Worm (Caenorhabditis elegans) whole organism, late embryonic: ENCODE measurements around the gene F49C12.5.

Experiments used
- F13H6.1 ChIP-seq: sonication (generic microtip); optimal IDR thresholded peaks from 2 replicates; lab custom pipeline; 2016; ENCODE audit warnings: missing genetic modification characterization, missing compliant biosample characterization
- K02D7.2 ChIP-seq: sonication (generic microtip); optimal IDR thresholded peaks from 2 replicates; lab custom pipeline; 2017; ENCODE audit warnings: mild to moderate bottlenecking, missing genetic modification characterization, missing compliant biosample characterization
- K09A11.1 ChIP-seq: sonication (generic microtip); optimal IDR thresholded peaks from 2 replicates; lab custom pipeline; 2017; ENCODE audit warnings: antibody characterized with exemption, mild to moderate bottlenecking, missing genetic modification characterization, missing compliant biosample characterization; ENCODE audit not compliant: insufficient read depth
- ahr-1 ChIP-seq: sonication (generic microtip); optimal IDR thresholded peaks from 2 replicates; lab custom pipeline; 2016; ENCODE audit warnings: missing genetic modification characterization, missing compliant biosample characterization
- ama-1 ChIP-seq: fragments of 150-350 bp; optimal IDR thresholded peaks from 2 replicates; lab custom pipeline; 2014
- ceh-18 ChIP-seq: sonication (generic microtip); optimal IDR thresholded peaks from 2 replicates; lab custom pipeline; 2016; ENCODE audit warnings: missing genetic modification characterization, missing compliant biosample characterization
- ceh-19 ChIP-seq: fragments of 200-800 bp; sonication (Bioruptor generic); optimal IDR thresholded peaks from 2 replicates; lab custom pipeline; 2018; ENCODE audit warnings: mild to moderate bottlenecking, missing genetic modification characterization, missing compliant biosample characterization
- ceh-2 ChIP-seq: sonication (generic microtip); optimal IDR thresholded peaks from 2 replicates; lab custom pipeline; 2016; ENCODE audit warnings: missing genotype, missing genetic modification characterization, missing compliant biosample characterization
- ceh-31 ChIP-seq: sonication (generic microtip); optimal IDR thresholded peaks from 2 replicates; lab custom pipeline; 2016; ENCODE audit warnings: missing genetic modification characterization, missing compliant biosample characterization
- ceh-34 ChIP-seq: sonication (generic microtip); optimal IDR thresholded peaks from 2 replicates; lab custom pipeline; 2016; ENCODE audit warnings: mild to moderate bottlenecking, missing genetic modification characterization, missing compliant biosample characterization
- ceh-45 ChIP-seq: fragments of 200-800 bp; sonication (Bioruptor generic); IDR thresholded peaks from 2 replicates; pipeline ENCODE4 v1.3.6; 2022; ENCODE audit warnings: missing genetic modification reagents, missing genetic modification characterization, missing compliant biosample characterization
- ceh-9 ChIP-seq: sonication (generic microtip); optimal IDR thresholded peaks from 2 replicates; lab custom pipeline; 2016; ENCODE audit warnings: mild to moderate bottlenecking, missing genetic modification characterization, inconsistent platforms, missing compliant biosample characterization
- che-1 ChIP-seq: sonication (generic microtip); optimal IDR thresholded peaks from 2 replicates; lab custom pipeline; 2016; ENCODE audit warnings: mild to moderate bottlenecking, missing genetic modification characterization, missing compliant biosample characterization
- dve-1 ChIP-seq: sonication (generic microtip); optimal IDR thresholded peaks from 2 replicates; lab custom pipeline; 2017; ENCODE audit warnings: antibody characterized with exemption, mild to moderate bottlenecking, missing genetic modification characterization, missing compliant biosample characterization
- elt-4 ChIP-seq: sonication (generic microtip); optimal IDR thresholded peaks from 2 replicates; lab custom pipeline; 2016; ENCODE audit warnings: missing genetic modification characterization, missing compliant biosample characterization
- ets-4 ChIP-seq: sonication (generic microtip); optimal IDR thresholded peaks from 2 replicates; lab custom pipeline; 2016; ENCODE audit warnings: missing genetic modification characterization, missing compliant biosample characterization
- eyg-1 ChIP-seq: sonication (generic microtip); optimal IDR thresholded peaks from 2 replicates; lab custom pipeline; 2016; ENCODE audit warnings: missing genotype, missing genetic modification characterization, missing compliant biosample characterization
- fkh-10 ChIP-seq: fragments of 150-350 bp; optimal IDR thresholded peaks from 2 replicates; lab custom pipeline; 2014; ENCODE audit warnings: missing biosample characterization, missing genetic modification reagents, missing genetic modification characterization
- hlh-13 ChIP-seq: fragments of 200-800 bp; sonication (Bioruptor generic); optimal IDR thresholded peaks from 2 replicates; lab custom pipeline; 2018; ENCODE audit warnings: mild to moderate bottlenecking, missing genetic modification characterization, missing compliant biosample characterization
- hlh-30 ChIP-seq: sonication (generic microtip); optimal IDR thresholded peaks from 2 replicates; lab custom pipeline; 2017; ENCODE audit warnings: antibody characterized with exemption, missing genetic modification characterization, missing compliant biosample characterization; ENCODE audit not compliant: insufficient read depth
- lim-6 ChIP-seq: sonication (generic microtip); optimal IDR thresholded peaks from 2 replicates; lab custom pipeline; 2016; ENCODE audit warnings: missing genetic modification characterization, missing compliant biosample characterization
- lin-11 ChIP-seq: fragments of 200-800 bp; sonication (Bioruptor generic); optimal IDR thresholded peaks from 2 replicates; lab custom pipeline; 2018; ENCODE audit warnings: mild to moderate bottlenecking, missing genetic modification characterization, missing compliant biosample characterization
- madf-2 ChIP-seq: sonication (generic microtip); optimal IDR thresholded peaks from 2 replicates; lab custom pipeline; 2017; ENCODE audit warnings: missing genetic modification characterization, missing compliant biosample characterization
- nfya-1 ChIP-seq: sonication (generic microtip); optimal IDR thresholded peaks from 2 replicates; lab custom pipeline; 2017; ENCODE audit warnings: missing genetic modification characterization, mild to moderate bottlenecking, missing compliant biosample characterization, antibody characterized with exemption, moderate library complexity
- nhr-11 ChIP-seq: fragments of 150-350 bp; optimal IDR thresholded peaks from 2 replicates; lab custom pipeline; 2014; ENCODE audit warnings: missing biosample characterization, missing genetic modification characterization
- nhr-232 ChIP-seq: sonication (generic microtip); optimal IDR thresholded peaks from 2 replicates; lab custom pipeline; 2016; ENCODE audit warnings: missing genetic modification characterization, missing compliant biosample characterization
- pqm-1 ChIP-seq: sonication (generic microtip); optimal IDR thresholded peaks from 2 replicates; lab custom pipeline; 2016; ENCODE audit warnings: missing genetic modification characterization, missing compliant biosample characterization
- pros-1 ChIP-seq: fragments of 150-350 bp; optimal IDR thresholded peaks from 2 replicates; lab custom pipeline; 2014; ENCODE audit warnings: missing biosample characterization, missing genetic modification reagents, missing genetic modification characterization
- ref-2 ChIP-seq: sonication (generic microtip); optimal IDR thresholded peaks from 2 replicates; lab custom pipeline; 2016; ENCODE audit warnings: missing genetic modification characterization, missing compliant biosample characterization
- rnt-1 ChIP-seq: sonication (generic microtip); optimal IDR thresholded peaks from 2 replicates; lab custom pipeline; 2016; ENCODE audit warnings: missing genetic modification characterization, missing compliant biosample characterization
- sdc-2 ChIP-seq: sonication (generic microtip); optimal IDR thresholded peaks from 2 replicates; lab custom pipeline; 2016; ENCODE audit warnings: missing genotype, missing genetic modification characterization, missing compliant biosample characterization
- sox-2 ChIP-seq: fragments of 200-800 bp; sonication (Bioruptor generic); IDR thresholded peaks from 2 replicates; pipeline ENCODE4 v1.3.6; 2022; ENCODE audit warnings: missing genetic modification reagents, missing genetic modification characterization, missing compliant biosample characterization
- syd-9 ChIP-seq: sonication (generic microtip); optimal IDR thresholded peaks from 2 replicates; lab custom pipeline; 2016; ENCODE audit warnings: mild to moderate bottlenecking, missing genetic modification characterization, moderate library complexity, missing compliant biosample characterization
- tbx-2 ChIP-seq: sonication (generic microtip); optimal IDR thresholded peaks from 2 replicates; lab custom pipeline; 2016; ENCODE audit warnings: missing genetic modification characterization, missing compliant biosample characterization
- ttx-3 ChIP-seq: sonication (generic microtip); optimal IDR thresholded peaks from 2 replicates; lab custom pipeline; 2016; ENCODE audit warnings: missing genetic modification reagents, missing genetic modification characterization, missing compliant biosample characterization
- unc-3 ChIP-seq, 2 experiments: fragments of 200-800 bp in 1 of 2; sonication (Bioruptor generic) in 1 of 2; sonication (generic microtip) in 1 of 2; conservative IDR thresholded peaks in 1 of 2; optimal IDR thresholded peaks in 1 of 2; 2 replicates each; pipeline versions ENCODE4 v1.3.6 to Lab custom; 2016 to 2022; ENCODE audit warnings: missing compliant biosample characterization in 2 of 2, missing genetic modification characterization in 2 of 2, missing genetic modification reagents in 1 of 2
- unc-42 ChIP-seq: sonication (generic microtip); optimal IDR thresholded peaks from 2 replicates; lab custom pipeline; 2016; ENCODE audit warnings: missing genotype, missing genetic modification characterization, missing compliant biosample characterization
- unc-55 ChIP-seq: sonication (generic microtip); optimal IDR thresholded peaks from 2 replicates; lab custom pipeline; 2017; ENCODE audit warnings: missing biosample characterization, missing genetic modification reagents, missing genetic modification characterization
- unc-86 ChIP-seq: sonication (generic microtip); optimal IDR thresholded peaks from 2 replicates; lab custom pipeline; 2016; ENCODE audit warnings: missing genetic modification characterization, missing compliant biosample characterization

F49C12.5 gene

DNA sequence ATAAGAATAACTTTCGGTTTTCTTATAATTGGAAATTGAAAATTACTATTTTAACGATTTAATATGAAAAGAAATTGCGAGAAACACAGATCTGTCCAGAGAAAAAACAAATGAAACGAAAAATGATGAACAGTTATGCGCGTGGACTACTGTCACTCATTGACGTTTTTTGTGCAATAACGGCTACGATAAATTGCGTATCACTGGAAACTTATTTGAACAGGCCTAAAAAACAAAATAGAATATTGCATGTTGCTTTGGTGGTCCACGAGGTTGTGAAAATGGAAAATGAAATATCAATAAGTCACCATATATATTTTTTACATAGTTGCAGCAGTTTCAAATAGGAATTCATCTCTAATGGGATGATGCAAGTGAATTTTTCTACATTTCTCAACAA lies 40.2 kb upstream of the F49C12.5 start:
- TF ChIP-seq nhr-11 (no peak), dve-1 (no peak), unc-86 (tag; lab: Kevin White, UChicago) (no peak), syd-9 (no peak), ceh-2 (tag; lab: Kevin White, UChicago) (no peak), tbx-2 (tag; lab: Kevin White, UChicago) (no peak), sdc-2 (tag; lab: Kevin White, UChicago) (no peak), ceh-19 (GFP tag; lab: Kevin White, UChicago) (no peak), ref-2 (no peak), pqm-1 (tag; lab: Kevin White, UChicago) (no peak), ets-4 (no peak), unc-3 (GFP tag; conservative IDR thresholded peaks at IDR 0.05; lab: Robert Waterston, UW) (no peak), unc-3 (tag; optimal IDR thresholded peaks at IDR 0.05; lab: Kevin White, UChicago) (no peak), F13H6.1 (tag; lab: Kevin White, UChicago) (no peak), fkh-10 (GFP tag; lab: Kevin White, UChicago) (no peak), sox-2 (GFP tag; lab: Robert Waterston, UW) (no peak), nfya-1 (no peak)

DNA sequence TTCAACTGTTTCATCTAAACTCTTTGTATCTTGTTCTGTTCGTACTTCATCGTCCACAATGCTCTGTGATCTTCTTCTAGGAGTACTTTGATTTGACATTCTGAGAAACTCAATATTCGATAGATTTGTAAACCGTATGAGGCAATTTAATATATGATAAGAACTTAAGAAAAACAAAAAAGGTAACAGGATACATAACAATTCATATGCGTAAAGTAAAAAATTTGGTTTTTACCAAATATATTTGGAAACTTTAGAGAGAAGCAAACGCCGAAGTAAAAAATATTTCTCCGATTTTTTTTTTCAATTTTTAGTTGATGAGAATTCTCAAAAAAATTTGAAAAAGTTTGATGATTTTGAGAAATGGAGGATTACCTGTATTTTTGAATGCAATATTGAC lies 38.3 kb upstream of the F49C12.5 start, which contains the start of gene Y11D7A.19:
Y11D7A.19 (minus strand) TSS at position 101 of the 400 bp plus-strand sequence.
- TF ChIP-seq tbx-2 (tag; lab: Kevin White, UChicago), result no peak
- TF ChIP-seq syd-9, result no peak
- TF ChIP-seq ceh-9, result no peak
- TF ChIP-seq ceh-19 (GFP tag; lab: Kevin White, UChicago), result no peak
- TF ChIP-seq hlh-30 (tag; lab: Kevin White, UChicago), result no peak
- no peak for TF ChIP-seq F13H6.1 (tag; lab: Kevin White, UChicago)
- TF ChIP-seq che-1 (tag; lab: Kevin White, UChicago), result no peak
- no peak for TF ChIP-seq elt-4 (tag; lab: Kevin White, UChicago)
- no peak for TF ChIP-seq ceh-18 (tag; lab: Kevin White, UChicago)
- no peak for TF ChIP-seq rnt-1 (tag; lab: Kevin White, UChicago)
- no peak for TF ChIP-seq ahr-1 (tag; lab: Kevin White, UChicago)
- no peak for TF ChIP-seq unc-42
- TF ChIP-seq ama-1 (lab: Kevin White, UChicago), result no peak
- TF ChIP-seq ceh-31 (tag; lab: Kevin White, UChicago), result no peak
- no peak for TF ChIP-seq nhr-232 (tag; lab: Kevin White, UChicago)
- TF ChIP-seq ttx-3 (tag; lab: Kevin White, UChicago), result no peak
- TF ChIP-seq madf-2 (tag; lab: Kevin White, UChicago), result no peak
- no peak for TF ChIP-seq pros-1 (tag; lab: Kevin White, UChicago)
- TF ChIP-seq hlh-13, result no peak
- TF ChIP-seq, all 69 proteins: peak for 0

DNA sequence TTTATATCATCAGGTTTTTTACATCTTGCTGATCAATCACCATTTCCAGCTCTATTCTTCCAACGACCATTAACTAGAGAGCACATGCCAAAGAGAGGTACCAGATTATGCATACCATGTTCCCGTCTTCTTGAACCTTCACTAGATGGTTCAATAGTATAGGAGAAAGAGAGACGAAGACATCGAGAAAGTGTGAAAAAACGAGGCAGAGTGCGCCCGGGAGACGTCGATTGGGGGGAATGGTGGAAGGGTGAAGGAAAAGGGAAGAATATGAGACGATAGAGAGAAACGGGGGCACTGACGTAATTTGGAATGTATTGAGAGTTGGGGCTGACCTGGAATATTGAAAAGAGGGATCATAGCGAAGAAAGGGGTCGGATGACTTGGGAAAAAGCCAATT lies 37.1 kb upstream of the F49C12.5 start:
- TF ChIP-seq K09A11.1 (tag; lab: Kevin White, UChicago) (no peak), tbx-2 (tag; lab: Kevin White, UChicago) (peak; percentile 74), hlh-30 (tag; lab: Kevin White, UChicago) (no peak), ttx-3 (tag; lab: Kevin White, UChicago) (no peak), ceh-31 (tag; lab: Kevin White, UChicago) (no peak), K02D7.2 (tag; lab: Kevin White, UChicago) (no peak), lin-11 (tag; lab: Kevin White, UChicago) (no peak), nfya-1 (peak; percentile 16), fkh-10 (GFP tag; lab: Kevin White, UChicago) (no peak), eyg-1 (tag; lab: Kevin White, UChicago) (no peak), sox-2 (GFP tag; lab: Robert Waterston, UW) (no peak), ceh-45 (no peak), ceh-34 (no peak), unc-55 (GFP tag; lab: Kevin White, UChicago) (no peak), madf-2 (tag; lab: Kevin White, UChicago) (no peak), lim-6 (tag; lab: Kevin White, UChicago) (no peak), ref-2 (peak; percentile 72)
